Worm (Caenorhabditis elegans): Measurements from ENCODE around the gene T27E4.5.

T27E4.5 gene

ce11 chrV:9090824-9091798, 21.5 kb upstream of the T27E4.5 start (continued):
- TF ChIP-seq D2030.7 (GFP tag; IDR thresholded peaks at IDR 0.05) (peak; percentile 48; the same call in 1 of the 2 replicates), dox-1 (GFP tag; IDR thresholded peaks at IDR 0.05) (peak; percentile 55), tbp1 (GFP tag; optimal IDR thresholded peaks at IDR 0.05) (peak; percentile 49), lin-26 (GFP tag; IDR thresholded peaks at IDR 0.05) (peak; percentile 43; the same call in 1 of the 2 replicates)

DNA sequence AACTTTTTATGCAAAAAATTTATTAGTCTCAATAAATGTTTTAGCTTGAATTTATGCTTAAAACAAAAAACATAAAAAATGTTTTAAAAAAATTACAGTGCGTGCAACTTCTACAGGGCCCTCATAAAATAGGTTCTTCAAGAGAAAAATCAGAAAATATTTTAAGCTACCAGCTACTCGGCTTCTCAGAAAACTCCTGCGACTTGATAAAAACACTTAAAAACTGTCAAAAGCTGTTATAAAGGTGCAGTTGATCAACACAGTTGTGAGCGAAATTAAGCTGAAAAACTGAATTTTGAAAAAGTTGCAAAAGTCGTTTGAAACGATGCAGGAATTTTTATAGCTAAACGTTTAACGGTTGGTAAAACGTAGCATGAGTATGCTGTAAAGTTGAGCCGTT, 19.2 kb upstream of the T27E4.5 start:
- TF ChIP-seq ama-1 (optimal IDR thresholded peaks at IDR 0.05) (peak; percentile 82), ama-1 (GFP tag; optimal IDR thresholded peaks at IDR 0.05) (no peak), F52B5.7 (tag; optimal IDR thresholded peaks at IDR 0.05) (no peak), K12H6.12 (tag; optimal IDR thresholded peaks at IDR 0.05) (peak; percentile 24), xnd-1 (tag; optimal IDR thresholded peaks at IDR 0.05) (no peak), egrh-3 (GFP tag; IDR thresholded peaks at IDR 0.05) (0 out of 2 replicates have a peak, but pooled peaks have one; percentile 19), zim-3 (tag; optimal IDR thresholded peaks at IDR 0.05) (peak; percentile 18), T26A5.8 (tag; optimal IDR thresholded peaks at IDR 0.05) (no peak), dox-1 (GFP tag; IDR thresholded peaks at IDR 0.05) (peak; percentile 87), pha-4 (tag; optimal IDR thresholded peaks at IDR 0.05) (no peak), aptf-3 (GFP tag; IDR thresholded peaks at IDR 0.05) (0 out of 2 replicates have a peak, but pooled peaks have one; percentile 53), ets-4 (GFP tag; optimal IDR thresholded peaks at IDR 0.05) (no peak), lin-54 (GFP tag; optimal IDR thresholded peaks at IDR 0.05) (peak; percentile 4), ceh-40 (GFP tag; IDR thresholded peaks at IDR 0.05) (peak; percentile 69; the same call in 1 of the 2 replicates), hlh-12 (tag; optimal IDR thresholded peaks at IDR 0.05) (no peak), let-607 (tag; optimal IDR thresholded peaks at IDR 0.05) (peak in 1 of 2 experiments; percentile 19), ztf-26 (tag; optimal IDR thresholded peaks at IDR 0.05) (peak; percentile 48), ceh-79 (tag; optimal IDR thresholded peaks at IDR 0.05) (no peak), tbp1 (GFP tag; optimal IDR thresholded peaks at IDR 0.05) (peak; percentile 21), nhr-90 (tag; optimal IDR thresholded peaks at IDR 0.05) (no peak), pbrm-1 (GFP tag; IDR thresholded peaks at IDR 0.05) (0 out of 2 replicates have a peak, but pooled peaks have one; percentile 52), K11D2.4 (GFP tag; IDR thresholded peaks at IDR 0.05) (no peak), cebp-2 (GFP tag; IDR thresholded peaks at IDR 0.05) (0 out of 2 replicates have a peak, but pooled peaks have one; percentile 5), lin-26 (GFP tag; IDR thresholded peaks at IDR 0.05) (peak; percentile 37; the same call in 1 of the 2 replicates), ceh-100 (GFP tag; IDR thresholded peaks at IDR 0.05) (peak; percentile 14; the same call in 1 of the 2 replicates), repo-1 (tag; optimal IDR thresholded peaks at IDR 0.05) (peak; percentile 10), nfyb-1 (GFP tag; IDR thresholded peaks at IDR 0.05) (peak; percentile 32), ekl-4 (GFP tag; IDR thresholded peaks at IDR 0.05) (no peak), cebp-1 (GFP tag; IDR thresholded peaks at IDR 0.05) (no peak), cebp-1 (tag; optimal IDR thresholded peaks at IDR 0.05) (peak; percentile 10), hmg-1.2 (GFP tag; IDR thresholded peaks at IDR 0.05) (peak; percentile 34; the same call in 1 of the 2 replicates), F57A8.1 (GFP tag; optimal IDR thresholded peaks at IDR 0.05) (no peak), egl-44 (GFP tag; IDR thresholded peaks at IDR 0.05) (0 out of 2 replicates have a peak, but pooled peaks have one; percentile 20)

ce11 chrV:9086650-9087049, 17.1 kb upstream of the T27E4.5 start:
- TF ChIP-seq ekl-4 (GFP tag; IDR thresholded peaks at IDR 0.05), result peak; percentile 76
- TF ChIP-seq Y56A3A.18 (GFP tag; IDR thresholded peaks at IDR 0.05), result 0 out of 2 replicates have a peak, but pooled peaks have one; percentile 29
- TF ChIP-seq ceh-40 (GFP tag; IDR thresholded peaks at IDR 0.05), result peak; percentile 24; the same call in 1 of the 2 replicates
- peak; percentile 5 for TF ChIP-seq snpc-1.1 (tag; optimal IDR thresholded peaks at IDR 0.05; ENCODE audit: insufficient read depth)
- TF ChIP-seq hmg-1.2 (GFP tag; IDR thresholded peaks at IDR 0.05), result peak; percentile 21; the same call in 1 of the 2 replicates
- peak; percentile 70; the same call in 1 of the 2 replicates for TF ChIP-seq egl-44 (GFP tag; IDR thresholded peaks at IDR 0.05)
- peak; percentile 22; the same call in 1 of the 2 replicates for TF ChIP-seq mcd-1 (GFP tag; IDR thresholded peaks at IDR 0.05)
- TF ChIP-seq ceh-100 (GFP tag; IDR thresholded peaks at IDR 0.05), result 0 out of 2 replicates have a peak, but pooled peaks have one; percentile 21
- peak; percentile 54; the same call in 1 of the 2 replicates for TF ChIP-seq nfyb-1 (GFP tag; IDR thresholded peaks at IDR 0.05)
- 0 out of 2 replicates have a peak, but pooled peaks have one; percentile 21 for TF ChIP-seq madf-3 (GFP tag; IDR thresholded peaks at IDR 0.05)
- 0 out of 2 replicates have a peak, but pooled peaks have one; percentile 15 for TF ChIP-seq pbrm-1 (GFP tag; IDR thresholded peaks at IDR 0.05)
- TF ChIP-seq attf-6 (GFP tag; IDR thresholded peaks at IDR 0.05), result peak; percentile 89
- TF ChIP-seq madf-6 (GFP tag; IDR thresholded peaks at IDR 0.05), result peak; percentile 52; the same call in 1 of the 2 replicates
- TF ChIP-seq dox-1 (GFP tag; IDR thresholded peaks at IDR 0.05), result peak; percentile 89

Data from whole organism, young adult.